Worm (Caenorhabditis elegans) whole organism, L3 larva: ENCODE data around the gene C35B1.3.

Source experiments
- R02D3.7 ChIP-seq: fragments of 150-350 bp; optimal IDR thresholded peaks from 2 replicates; lab custom pipeline; 2014; ENCODE audit warnings: missing biosample characterization, missing genetic modification characterization
- ceh-82 ChIP-seq: fragments of 150-350 bp; optimal IDR thresholded peaks from 2 replicates; lab custom pipeline; 2014; ENCODE audit warnings: missing biosample characterization, missing genetic modification characterization
- elt-3 ChIP-seq, 3 experiments: fragments of 150-350 bp in 1 of 3; sonication (generic microtip) in 2 of 3; optimal IDR thresholded peaks; 2 replicates in 2 of 3; 4 replicates in 1 of 3; lab custom pipeline; 2014 to 2017; ENCODE audit warnings: missing biosample characterization in 3 of 3, missing genetic modification characterization in 3 of 3
- lin-15B ChIP-seq: fragments of 150-350 bp; optimal IDR thresholded peaks from 2 replicates; lab custom pipeline; 2014; ENCODE audit warnings: missing biosample characterization, missing genetic modification characterization
- lin-39 ChIP-seq: fragments of 150-350 bp; optimal IDR thresholded peaks from 2 replicates; lab custom pipeline; 2018; ENCODE audit warnings: missing biosample characterization, missing genetic modification reagents, missing genetic modification characterization
- mdl-1 ChIP-seq: fragments of 150-350 bp; optimal IDR thresholded peaks from 2 replicates; lab custom pipeline; 2014; ENCODE audit warnings: missing biosample characterization, missing genetic modification characterization
- nfya-1 ChIP-seq: sonication (generic microtip); optimal IDR thresholded peaks from 2 replicates; lab custom pipeline; 2017; ENCODE audit warnings: missing genetic modification characterization, mild to moderate bottlenecking, missing compliant biosample characterization, antibody characterized with exemption, moderate library complexity; ENCODE audit not compliant: insufficient read depth
- nhr-76 ChIP-seq: fragments of 150-350 bp; sonication (generic microtip); optimal IDR thresholded peaks from 5 replicates; lab custom pipeline; 2014; ENCODE audit warnings: missing biosample characterization, missing genetic modification characterization
- pha-4 ChIP-seq: fragments of 150-350 bp; optimal IDR thresholded peaks from 2 replicates; lab custom pipeline; 2014; ENCODE audit warnings: missing biosample characterization, missing genetic modification reagents, missing genetic modification characterization
- pqm-1 ChIP-seq: fragments of 150-350 bp; optimal IDR thresholded peaks from 2 replicates; lab custom pipeline; 2017; ENCODE audit warnings: missing biosample characterization, missing genetic modification characterization, inconsistent platforms
- snpc-4 ChIP-seq: fragments of 150-350 bp; optimal IDR thresholded peaks from 2 replicates; lab custom pipeline; 2014; ENCODE audit warnings: missing biosample characterization, missing genetic modification characterization
- tbx-2 ChIP-seq: sonication (generic microtip); optimal IDR thresholded peaks from 2 replicates; lab custom pipeline; 2016; ENCODE audit warnings: mild to moderate bottlenecking, missing genetic modification characterization, missing compliant biosample characterization
- zag-1 ChIP-seq: fragments of 150-350 bp; optimal IDR thresholded peaks from 2 replicates; lab custom pipeline; 2014; ENCODE audit warnings: missing biosample characterization, missing genetic modification characterization
- ztf-11 ChIP-seq: fragments of 150-350 bp; optimal IDR thresholded peaks from 2 replicates; lab custom pipeline; 2014; ENCODE audit warnings: missing biosample characterization, missing genetic modification characterization

DNA sequence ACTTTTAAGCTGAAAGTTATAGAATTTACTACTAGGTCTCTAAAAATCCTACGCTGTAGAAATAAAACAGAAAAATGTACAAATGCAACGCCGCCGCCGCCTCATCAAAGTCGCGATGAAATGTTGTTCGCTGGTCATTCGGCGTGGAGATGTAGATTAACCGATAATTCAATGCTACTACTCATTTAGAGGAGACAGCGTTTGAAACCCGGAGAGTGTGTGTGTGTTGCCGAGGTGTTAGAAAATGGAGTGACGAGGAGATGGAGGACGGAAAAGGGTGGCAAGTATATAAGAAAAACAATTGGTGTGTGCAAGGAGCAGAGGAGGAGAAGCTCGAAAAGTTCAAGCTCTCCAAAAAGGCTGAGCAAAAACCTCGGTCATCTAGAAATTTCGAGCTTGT, 28.7 kb upstream of the C35B1.3 start:
- no peak for TF ChIP-seq tbx-2 (tag; lab: Kevin White, UChicago)
- TF ChIP-seq lin-39 (tag; lab: Kevin White, UChicago), result no peak
- TF ChIP-seq nhr-76 (tag; lab: Kevin White, UChicago), result no peak
- no peak for TF ChIP-seq ceh-82 (tag; lab: Kevin White, UChicago)
- TF ChIP-seq lin-15B, result no peak
- no peak for TF ChIP-seq ztf-11 (tag; lab: Kevin White, UChicago)
- no peak for TF ChIP-seq zag-1 (tag; lab: Kevin White, UChicago)
- TF ChIP-seq nfya-1 (tag; lab: Kevin White, UChicago), result no peak
- no peak for TF ChIP-seq mdl-1 (tag; lab: Kevin White, UChicago)
- TF ChIP-seq pqm-1 (tag; lab: Kevin White, UChicago), result no peak
- TF ChIP-seq R02D3.7 (tag; lab: Kevin White, UChicago), result no peak
- no peak for TF ChIP-seq elt-3 (tag; optimal IDR thresholded peaks at IDR 0.05; lab: Kevin White, UChicago)
- no peak for TF ChIP-seq snpc-4
- no peak for TF ChIP-seq pha-4 (tag; lab: Kevin White, UChicago)
